Fruit fly (Drosophila melanogaster): ENCODE data around the gene Nepl8.

dm6 chr2L:16538931-16539330, 51.0 kb downstream of the Nepl8 start:
- TF ChIP-seq usp (GFP tag; optimal IDR thresholded peaks at IDR 0.05) (no peak), psq (optimal IDR thresholded peaks at IDR 0.05) (no peak), pan (optimal IDR thresholded peaks at IDR 0.05) (no peak), CG8478 (optimal IDR thresholded peaks at IDR 0.05) (no peak), Dll (optimal IDR thresholded peaks at IDR 0.05) (no peak), EcR (GFP tag; optimal IDR thresholded peaks at IDR 0.05) (no peak)

All from whole organism.